Fruit fly (Drosophila melanogaster) whole organism, embryonic: Measurements from ENCODE around the gene CG13989.
A peak's percentile ranks its signal among the peaks of the same experiment; 100 is the strongest.

Experiments
- CG10431 ChIP-seq: fragments of 200-800 bp; sonication (Bioruptor generic); optimal IDR thresholded peaks from 3 replicates; lab custom pipeline; 2018; ENCODE audit warnings: missing biosample characterization, mild to moderate bottlenecking, missing genetic modification characterization
- CG10979 ChIP-seq: fragments of 200-800 bp; sonication (Bioruptor generic); optimal IDR thresholded peaks from 2 replicates; lab custom pipeline; 2018; ENCODE audit warnings: missing biosample characterization, mild to moderate bottlenecking, missing genetic modification characterization, moderate library complexity
- CG11504 ChIP-seq: fragments of 200-800 bp; sonication (Bioruptor generic); optimal IDR thresholded peaks from 3 replicates; lab custom pipeline; 2019; ENCODE audit warnings: missing biosample characterization, mild to moderate bottlenecking, missing genetic modification characterization, moderate library complexity
- CG12071 ChIP-seq: fragments of 200-800 bp; sonication (Bioruptor generic); optimal IDR thresholded peaks from 3 replicates; lab custom pipeline; 2018; ENCODE audit warnings: missing biosample characterization, mild to moderate bottlenecking, missing genetic modification characterization
- CG12219 ChIP-seq: fragments of 200-800 bp; sonication (Bioruptor generic); optimal IDR thresholded peaks from 3 replicates; lab custom pipeline; 2018; ENCODE audit warnings: missing biosample characterization, mild to moderate bottlenecking, missing genetic modification characterization
- CG14050 ChIP-seq: fragments of 200-800 bp; sonication (Bioruptor generic); IDR thresholded peaks from 3 replicates; pipeline ENCODE4 v1.3.6; 2022; ENCODE audit warnings: missing biosample characterization, missing genetic modification characterization
- CG14441 ChIP-seq: fragments of 200-800 bp; sonication (Bioruptor generic); IDR thresholded peaks from 2 replicates; pipeline ENCODE4 v1.3.6; 2022; ENCODE audit warnings: missing biosample characterization, missing genetic modification characterization
- CG14860 ChIP-seq: fragments of 200-800 bp; sonication (Bioruptor generic); IDR thresholded peaks from 3 replicates; pipeline ENCODE4 v1.3.6; 2022; ENCODE audit warnings: missing biosample characterization, missing genetic modification characterization; ENCODE audit not compliant: partially characterized antibody
- CG14965 ChIP-seq: fragments of 200-800 bp; sonication (Bioruptor generic); optimal IDR thresholded peaks from 2 replicates; lab custom pipeline; 2016; ENCODE audit warnings: missing biosample characterization, missing genetic modification characterization, borderline replicate concordance
- CG1603 ChIP-seq: fragments of 200-800 bp; sonication (Bioruptor generic); optimal IDR thresholded peaks from 2 replicates; lab custom pipeline; 2019; ENCODE audit warnings: missing biosample characterization, mild to moderate bottlenecking, missing genetic modification characterization, moderate library complexity
- CG16863 ChIP-seq: fragments of 200-800 bp; sonication (Bioruptor generic); optimal IDR thresholded peaks from 3 replicates; lab custom pipeline; 2016; ENCODE audit warnings: missing biosample characterization, missing genetic modification characterization
- CG18011 ChIP-seq: fragments of 200-800 bp; sonication (Bioruptor generic); optimal IDR thresholded peaks from 2 replicates; lab custom pipeline; 2017; ENCODE audit warnings: missing biosample characterization, missing genetic modification characterization, mild to moderate bottlenecking, moderate library complexity, missing genotype
- CG1832 ChIP-seq: fragments of 200-800 bp; sonication (Bioruptor generic); optimal IDR thresholded peaks from 2 replicates; lab custom pipeline; 2017; ENCODE audit warnings: missing biosample characterization, mild to moderate bottlenecking, missing genetic modification characterization, inconsistent platforms
- CG18619 ChIP-seq: fragments of 200-800 bp; sonication (Bioruptor generic); optimal IDR thresholded peaks from 3 replicates; lab custom pipeline; 2017; ENCODE audit warnings: missing biosample characterization, mild to moderate bottlenecking, missing genetic modification characterization
- CG2678 ChIP-seq: fragments of 200-800 bp; sonication (Bioruptor generic); optimal IDR thresholded peaks from 3 replicates; lab custom pipeline; 2019; ENCODE audit warnings: missing biosample characterization, mild to moderate bottlenecking, missing genetic modification characterization, moderate library complexity
- CG34376 ChIP-seq: fragments of 200-800 bp; sonication (Bioruptor generic); optimal IDR thresholded peaks from 2 replicates; lab custom pipeline; 2018; ENCODE audit warnings: missing biosample characterization, mild to moderate bottlenecking, missing genetic modification characterization
- CG6175 ChIP-seq: fragments of 200-800 bp; sonication (Bioruptor generic); IDR thresholded peaks from 3 replicates; pipeline ENCODE4 v1.3.6; 2022; ENCODE audit warnings: missing biosample characterization, missing genetic modification characterization
- CG6683 ChIP-seq: fragments of 200-800 bp; sonication (Bioruptor generic); optimal IDR thresholded peaks from 2 replicates; lab custom pipeline; 2017; ENCODE audit warnings: missing biosample characterization, mild to moderate bottlenecking, missing genetic modification characterization, missing genetic modification reagents
- CG8359 ChIP-seq: fragments of 200-800 bp; sonication (Bioruptor generic); optimal IDR thresholded peaks from 2 replicates; lab custom pipeline; 2017; ENCODE audit warnings: missing biosample characterization, mild to moderate bottlenecking, missing genetic modification characterization, borderline replicate concordance
- CG9727 ChIP-seq: fragments of 200-800 bp; sonication (Bioruptor generic); optimal IDR thresholded peaks from 3 replicates; lab custom pipeline; 2017; ENCODE audit warnings: missing biosample characterization, mild to moderate bottlenecking, missing genetic modification characterization
- Dbx ChIP-seq: fragments of 200-800 bp; sonication (Bioruptor generic); IDR thresholded peaks from 3 replicates; pipeline ENCODE4 v1.3.6; 2022; ENCODE audit warnings: missing biosample characterization, missing genetic modification characterization
- Dll ChIP-seq: fragments of 200-800 bp; sonication (Bioruptor generic); IDR thresholded peaks from 4 replicates; pipeline ENCODE4 v1.3.6; 2022; ENCODE audit warnings: missing biosample characterization, missing genetic modification characterization; ENCODE audit not compliant: partially characterized antibody
- E2f1 ChIP-seq: fragments of 200-800 bp; sonication (Bioruptor generic); IDR thresholded peaks from 2 replicates; pipeline ENCODE4 v1.3.6; 2022; ENCODE audit warnings: missing biosample characterization, missing genetic modification characterization
- HLH3B ChIP-seq: fragments of 200-800 bp; sonication (Bioruptor generic); IDR thresholded peaks from 2 replicates; pipeline ENCODE4 v1.3.6; 2022; ENCODE audit warnings: missing biosample characterization, missing genetic modification characterization
- NFAT ChIP-seq: fragments of 200-800 bp; sonication (Bioruptor generic); IDR thresholded peaks from 2 replicates; pipeline ENCODE4 v1.3.6; 2022; ENCODE audit warnings: missing biosample characterization, missing genetic modification characterization
- Nf-YA ChIP-seq: fragments of 200-800 bp; sonication (Bioruptor generic); IDR thresholded peaks from 2 replicates; pipeline ENCODE4 v1.3.6; 2022; ENCODE audit warnings: missing biosample characterization, missing genetic modification characterization
- Nf-YB ChIP-seq: fragments of 200-800 bp; sonication (Bioruptor generic); optimal IDR thresholded peaks from 3 replicates; lab custom pipeline; 2019; ENCODE audit warnings: missing biosample characterization, mild to moderate bottlenecking, missing genetic modification characterization, moderate library complexity
- Opbp ChIP-seq: fragments of 200-800 bp; sonication (Bioruptor generic); IDR thresholded peaks from 3 replicates; pipeline ENCODE4 v1.3.6; 2022; ENCODE audit warnings: missing biosample characterization, missing genetic modification characterization; ENCODE audit not compliant: partially characterized antibody
- Ptx1 ChIP-seq: fragments of 200-800 bp; sonication (Bioruptor generic); IDR thresholded peaks from 2 replicates; pipeline ENCODE4 v1.3.6; 2022; ENCODE audit warnings: missing biosample characterization, missing genetic modification characterization
- Rx ChIP-seq: fragments of 200-800 bp; sonication (Bioruptor generic); IDR thresholded peaks from 2 replicates; pipeline ENCODE4 v1.3.6; 2022; ENCODE audit warnings: missing biosample characterization, missing genetic modification characterization
- Side ChIP-seq: fragments of 200-800 bp; sonication (Bioruptor generic); optimal IDR thresholded peaks from 2 replicates; lab custom pipeline; 2016; ENCODE audit warnings: missing biosample characterization, missing genetic modification characterization
- Six4 ChIP-seq: fragments of 200-800 bp; sonication (Bioruptor generic); optimal IDR thresholded peaks from 2 replicates; lab custom pipeline; 2016; ENCODE audit warnings: missing biosample characterization, missing genetic modification characterization
- Sry-δ ChIP-seq: fragments of 200-800 bp; sonication (Bioruptor generic); optimal IDR thresholded peaks from 2 replicates; lab custom pipeline; 2016; ENCODE audit warnings: missing biosample characterization, missing genetic modification characterization
- br ChIP-seq: fragments of >200 bp; optimal IDR thresholded peaks from 2 replicates; lab custom pipeline; 2017
- cas ChIP-seq: fragments of 200-800 bp; sonication (Bioruptor generic); IDR thresholded peaks from 2 replicates; pipeline ENCODE4 v1.3.6; 2022; ENCODE audit warnings: missing biosample characterization, missing genetic modification characterization
- fd64A ChIP-seq: fragments of 200-800 bp; sonication (Bioruptor generic); optimal IDR thresholded peaks from 3 replicates; lab custom pipeline; 2018; ENCODE audit warnings: missing biosample characterization, mild to moderate bottlenecking, missing genetic modification characterization
- ind ChIP-seq: fragments of 200-800 bp; sonication (Bioruptor generic); optimal IDR thresholded peaks from 3 replicates; lab custom pipeline; 2016; ENCODE audit warnings: missing biosample characterization, missing genetic modification characterization
- lab ChIP-seq: fragments of 200-800 bp; sonication (Bioruptor generic); optimal IDR thresholded peaks from 3 replicates; lab custom pipeline; 2017; ENCODE audit warnings: missing biosample characterization, missing genetic modification characterization, mild to moderate bottlenecking, moderate library complexity, missing genetic modification reagents
- lbe ChIP-seq: fragments of 200-800 bp; sonication (Bioruptor generic); optimal IDR thresholded peaks from 2 replicates; lab custom pipeline; 2016; ENCODE audit warnings: missing biosample characterization, mild to moderate bottlenecking, missing genetic modification characterization
- mirr ChIP-seq: fragments of 200-800 bp; sonication (Bioruptor generic); optimal IDR thresholded peaks from 3 replicates; lab custom pipeline; 2018; ENCODE audit warnings: missing biosample characterization, mild to moderate bottlenecking, missing genetic modification characterization
- phol ChIP-seq: fragments of 200-800 bp; sonication (Bioruptor generic); optimal IDR thresholded peaks from 3 replicates; lab custom pipeline; 2018; ENCODE audit warnings: missing biosample characterization, mild to moderate bottlenecking, missing genetic modification characterization, moderate library complexity
- pum ChIP-seq: fragments of 200-800 bp; sonication (Bioruptor generic); optimal IDR thresholded peaks from 2 replicates; lab custom pipeline; 2016; ENCODE audit warnings: missing biosample characterization, missing genetic modification characterization
- scrt ChIP-seq: fragments of 200-800 bp; sonication (Bioruptor generic); optimal IDR thresholded peaks from 2 replicates; lab custom pipeline; 2018; ENCODE audit warnings: missing biosample characterization, mild to moderate bottlenecking, missing genetic modification characterization, moderate library complexity
- sens-2 ChIP-seq: fragments of 200-800 bp; sonication (Bioruptor generic); IDR thresholded peaks from 2 replicates; pipeline ENCODE4 v1.3.6; 2022; ENCODE audit warnings: missing biosample characterization, missing genetic modification characterization
- shn ChIP-seq: fragments of 200-800 bp; sonication (Bioruptor generic); optimal IDR thresholded peaks from 3 replicates; lab custom pipeline; 2016; ENCODE audit warnings: missing biosample characterization, missing genetic modification characterization
- slbo ChIP-seq: fragments of 200-800 bp; sonication (Bioruptor generic); IDR thresholded peaks from 2 replicates; pipeline ENCODE4 v1.3.6; 2022; ENCODE audit warnings: missing biosample characterization, missing genetic modification characterization
- sob ChIP-seq: fragments of 200-800 bp; sonication (Bioruptor generic); IDR thresholded peaks from 2 replicates; pipeline ENCODE4 v1.3.6; 2022; ENCODE audit warnings: missing biosample characterization, missing genetic modification characterization
- sug ChIP-seq: fragments of 200-800 bp; optimal IDR thresholded peaks from 2 replicates; lab custom pipeline; 2019; ENCODE audit warnings: missing biosample characterization, mild to moderate bottlenecking, missing genetic modification characterization, moderate library complexity
- vnd ChIP-seq: fragments of 200-800 bp; sonication (Bioruptor generic); IDR thresholded peaks from 3 replicates; pipeline ENCODE4 v1.3.6; 2022; ENCODE audit warnings: missing biosample characterization, missing genetic modification characterization; ENCODE audit not compliant: partially characterized antibody

Gene CG13989

DNA sequence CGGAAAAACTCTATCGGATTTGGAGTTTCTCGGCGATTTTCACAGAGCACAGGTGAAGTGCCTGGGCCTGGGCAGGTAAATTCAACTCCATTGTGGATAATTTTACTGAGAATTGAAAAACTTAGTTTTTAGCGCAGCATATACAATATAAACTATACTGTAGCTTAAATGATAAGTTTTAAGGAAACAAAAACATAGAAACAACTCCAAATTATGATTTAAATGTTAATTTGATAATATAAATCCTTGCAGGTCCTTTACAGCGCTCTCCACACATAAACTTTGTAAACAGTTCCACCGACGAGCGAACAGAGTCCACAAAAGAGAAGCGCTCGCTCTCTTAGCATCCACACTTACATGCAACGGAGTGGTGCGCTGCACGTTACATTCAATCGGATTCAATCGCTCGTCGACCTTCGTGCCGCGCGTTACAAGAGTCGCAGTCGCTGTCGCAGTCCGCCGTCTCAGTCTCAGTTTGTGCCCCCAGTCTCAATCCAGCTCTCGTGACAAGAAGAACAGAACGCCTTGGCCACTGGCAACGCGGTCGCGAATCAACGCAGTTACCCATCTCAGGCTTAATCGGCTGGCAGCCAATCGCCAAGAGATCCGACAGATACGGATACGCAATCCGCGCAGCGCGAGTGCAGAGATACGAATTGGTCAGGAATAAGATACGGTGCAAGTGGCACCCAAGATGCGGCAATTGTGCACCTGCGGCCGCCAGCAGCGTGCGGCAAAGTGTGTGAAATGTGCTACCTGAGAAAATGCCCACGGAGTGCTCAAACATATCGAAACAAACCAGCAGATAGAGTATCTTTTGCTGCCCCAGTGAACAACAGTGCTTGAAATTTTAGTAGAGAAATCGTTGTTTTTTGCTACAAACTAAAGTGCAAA lies 18.8 kb downstream of the CG13989 start, which contains the start of gene smal (continued):
- TF ChIP-seq Dll (GFP tag; lab: Robert Waterston, UW): 0 out of 4 replicates have a peak, but pooled peaks have one; percentile 30
- TF ChIP-seq CG10979 (tag; lab: Kevin White, UChicago): peak; percentile 13
- no peak for TF ChIP-seq CG18011 (GFP tag; lab: Kevin White, UChicago)
- TF ChIP-seq CG9727: no peak
- peak; percentile 35; the same call in 1 of the 2 replicates for TF ChIP-seq E2f1
- no peak for TF ChIP-seq Sry-δ (GFP tag; lab: Kevin White, UChicago)
- peak; percentile 9 for TF ChIP-seq CG11504 (tag; lab: Kevin White, UChicago)
- no peak for TF ChIP-seq shn (GFP tag; lab: Kevin White, UChicago)
- TF ChIP-seq CG6175 (GFP tag; lab: Robert Waterston, UW): peak; percentile 79; the same call in 2 of the 3 replicates
- TF ChIP-seq CG34376: no peak
- no peak for TF ChIP-seq CG14050 (GFP tag; lab: Robert Waterston, UW)
- TF ChIP-seq lbe (GFP tag; lab: Kevin White, UChicago): no peak
- TF ChIP-seq sug (tag; lab: Kevin White, UChicago): no peak
- TF ChIP-seq mirr (GFP tag; lab: Kevin White, UChicago): no peak
- TF ChIP-seq Ptx1 (GFP tag; lab: Robert Waterston, UW): no peak
- peak; percentile 33 for TF ChIP-seq Nf-YB (GFP tag; lab: Kevin White, UChicago)
- no peak for TF ChIP-seq phol (tag; lab: Kevin White, UChicago)
- no peak for TF ChIP-seq Dbx (GFP tag; lab: Robert Waterston, UW)
- no peak for TF ChIP-seq CG14860
- peak; percentile 15 for TF ChIP-seq fd64A (GFP tag; lab: Kevin White, UChicago)
- TF ChIP-seq NFAT (GFP tag; lab: Robert Waterston, UW): no peak
- no peak for TF ChIP-seq Side (GFP tag; lab: Kevin White, UChicago)
- no peak for TF ChIP-seq slbo (GFP tag; lab: Robert Waterston, UW)
- TF ChIP-seq Six4 (GFP tag; lab: Kevin White, UChicago): no peak
- TF ChIP-seq CG1603 (tag; lab: Kevin White, UChicago): peak; percentile 30
- TF ChIP-seq lab (GFP tag; lab: Kevin White, UChicago): peak; percentile 45
- no peak for TF ChIP-seq CG1832 (GFP tag; lab: Kevin White, UChicago)
- no peak for TF ChIP-seq br
- no peak for TF ChIP-seq HLH3B (GFP tag; lab: Robert Waterston, UW)
- no peak for TF ChIP-seq CG2678 (tag; lab: Kevin White, UChicago)
- peak; percentile 27 for TF ChIP-seq scrt (GFP tag; lab: Kevin White, UChicago)
- TF ChIP-seq Rx (GFP tag; lab: Robert Waterston, UW): no peak
- peak; percentile 33; the same call in 2 of the 3 replicates for TF ChIP-seq vnd (GFP tag; lab: Robert Waterston, UW)
- TF ChIP-seq sens-2 (GFP tag; lab: Robert Waterston, UW): no peak
- peak; percentile 26 for TF ChIP-seq CG18619 (GFP tag; lab: Kevin White, UChicago)
- TF ChIP-seq CG16863 (GFP tag; lab: Kevin White, UChicago): no peak
- no peak for TF ChIP-seq ind (GFP tag; lab: Kevin White, UChicago)
- TF ChIP-seq CG6683 (GFP tag; lab: Kevin White, UChicago): no peak
- TF ChIP-seq CG12219 (GFP tag; lab: Kevin White, UChicago): no peak
- peak; percentile 75; the same call in 2 of the 3 replicates for TF ChIP-seq Opbp (GFP tag; lab: Robert Waterston, UW)
- peak; percentile 34 for TF ChIP-seq CG12071 (GFP tag; lab: Kevin White, UChicago)
- no peak for TF ChIP-seq pum (GFP tag; lab: Kevin White, UChicago)
- TF ChIP-seq CG14965 (GFP tag; lab: Kevin White, UChicago): no peak
- peak; percentile 54 for TF ChIP-seq CG10431 (GFP tag; lab: Kevin White, UChicago)
- TF ChIP-seq CG8359 (GFP tag; lab: Kevin White, UChicago): peak; percentile 32
- TF ChIP-seq sob: 0 out of 2 replicates have a peak, but pooled peaks have one; percentile 18
- TF ChIP-seq CG14441: no peak
- no peak for TF ChIP-seq cas (GFP tag; lab: Robert Waterston, UW)
- no peak for TF ChIP-seq Nf-YA (GFP tag; lab: Robert Waterston, UW)
